Worm (Caenorhabditis elegans): ENCODE data around the gene C08E8.2.
A peak's percentile ranks its signal among the peaks of the same experiment; 100 is the strongest.

C08E8.2 gene

DNA sequence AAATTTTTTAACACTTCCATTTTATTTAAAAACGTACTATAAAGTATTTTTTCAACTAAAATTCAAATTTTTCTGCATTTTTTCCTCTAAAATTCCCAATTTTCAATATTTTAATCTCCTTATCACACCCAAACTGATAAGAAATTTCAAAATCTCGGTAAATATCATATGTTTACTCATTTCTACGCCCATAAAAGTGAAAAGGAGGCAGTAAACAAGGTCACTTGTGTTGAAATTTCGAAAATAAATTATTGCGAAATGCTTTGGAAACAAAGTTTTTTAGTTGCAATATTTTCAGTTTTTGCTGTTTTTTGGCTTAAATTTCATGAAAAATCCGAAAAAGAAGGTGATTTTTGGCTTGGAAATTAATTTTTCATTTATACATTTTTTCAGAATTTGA, 15.9 kb upstream of the C08E8.2 start, which contains the start of gene C08E8.4:
Gene C08E8.4 (plus strand): TSS at position 268 of the 400 bp plus-strand sequence.
- no peak for TF ChIP-seq zag-1 (tag; optimal IDR thresholded peaks at IDR 0.05)
- peak; percentile 8 for TF ChIP-seq crh-2 (tag; optimal IDR thresholded peaks at IDR 0.05)
- TF ChIP-seq peb-1 (tag; optimal IDR thresholded peaks at IDR 0.05): no peak
- no peak for TF ChIP-seq alr-1 (tag; optimal IDR thresholded peaks at IDR 0.05)
- no peak for TF ChIP-seq F13H6.1 (tag; optimal IDR thresholded peaks at IDR 0.05)
- peak; percentile 51 for TF ChIP-seq fos-1 (tag; optimal IDR thresholded peaks at IDR 0.05)
- TF ChIP-seq lsy-2 (tag; optimal IDR thresholded peaks at IDR 0.05): no peak
- TF ChIP-seq nhr-129 (tag; optimal IDR thresholded peaks at IDR 0.05): no peak

DNA sequence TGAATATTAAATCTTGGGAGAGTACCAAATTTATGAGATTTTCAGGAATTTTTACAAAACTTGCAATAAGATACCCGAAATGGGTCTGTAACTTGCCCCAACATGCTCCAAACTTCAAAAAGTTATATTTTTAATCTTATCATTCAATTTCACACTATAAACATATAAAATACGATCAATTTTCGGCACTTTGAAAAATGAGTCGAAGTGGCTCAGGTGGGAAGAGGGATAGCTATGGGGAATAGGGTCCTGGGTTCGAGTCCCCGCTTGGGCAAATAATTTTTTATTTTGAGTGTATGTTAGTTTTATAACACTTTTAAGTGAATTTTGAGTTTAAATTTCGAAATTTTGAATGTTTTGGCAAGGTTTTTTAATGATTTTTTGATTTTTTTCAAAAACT, 15.4 kb upstream of the C08E8.2 start:
- TF ChIP-seq aly-2 (tag; optimal IDR thresholded peaks at IDR 0.05) (no peak), ceh-82 (tag; optimal IDR thresholded peaks at IDR 0.05) (no peak), nhr-11 (tag; optimal IDR thresholded peaks at IDR 0.05) (no peak)

ce11 chrV:18368322-18368721, 12.7 kb upstream of the C08E8.2 start, which contains the start of gene C08E8.6:
C08E8.6 (minus strand) TSS chrV:18368422.
- no peak for TF ChIP-seq sma-3 (GFP tag; optimal IDR thresholded peaks at IDR 0.05)
- TF ChIP-seq elt-3 (tag; optimal IDR thresholded peaks at IDR 0.05): no peak
- TF ChIP-seq mab-5 (tag; optimal IDR thresholded peaks at IDR 0.05): no peak
- no peak for TF ChIP-seq unc-62 (GFP tag; optimal IDR thresholded peaks at IDR 0.05)
- no peak for TF ChIP-seq lin-39 (tag; optimal IDR thresholded peaks at IDR 0.05)
- TF ChIP-seq egl-27 (tag; optimal IDR thresholded peaks at IDR 0.05): no peak
- no peak for TF ChIP-seq dmd-4 (tag; optimal IDR thresholded peaks at IDR 0.05)
- TF ChIP-seq sem-4 (tag; optimal IDR thresholded peaks at IDR 0.05): no peak
- TF ChIP-seq Y55F3AM.14 (GFP tag; optimal IDR thresholded peaks at IDR 0.05): no peak
- TF ChIP-seq nhr-10 (tag; optimal IDR thresholded peaks at IDR 0.05): no peak
- TF ChIP-seq nhr-21 (tag; optimal IDR thresholded peaks at IDR 0.05): no peak
- no peak for TF ChIP-seq blmp-1 (tag; optimal IDR thresholded peaks at IDR 0.05; ENCODE audit: insufficient read depth)
- no peak for TF ChIP-seq nhr-129 (tag; optimal IDR thresholded peaks at IDR 0.05)
- TF ChIP-seq unc-55 (GFP tag; optimal IDR thresholded peaks at IDR 0.05): no peak
- no peak for TF ChIP-seq elt-1 (tag; optimal IDR thresholded peaks at IDR 0.05)

ce11 chrV:18364558-18364957, 8.9 kb upstream of the C08E8.2 start, which contains the start of gene C08E8.9:
C08E8.9 (plus strand) TSS chrV:18364858.
- TF ChIP-seq ztf-1 (GFP tag; conservative IDR thresholded peaks at IDR 0.05): no peak
- no peak for TF ChIP-seq lin-13 (GFP tag; optimal IDR thresholded peaks at IDR 0.05)
- no peak for TF ChIP-seq F13H6.1 (tag; optimal IDR thresholded peaks at IDR 0.05)
- no peak for TF ChIP-seq dmd-4 (tag; optimal IDR thresholded peaks at IDR 0.05)
- no peak for TF ChIP-seq C34F6.9 (tag; optimal IDR thresholded peaks at IDR 0.05)
- TF ChIP-seq skn-1 (tag; optimal IDR thresholded peaks at IDR 0.05): no peak
- TF ChIP-seq mdl-1 (tag; optimal IDR thresholded peaks at IDR 0.05): no peak
- no peak for TF ChIP-seq ztf-11 (tag; optimal IDR thresholded peaks at IDR 0.05)
- TF ChIP-seq nhr-10 (tag; optimal IDR thresholded peaks at IDR 0.05): no peak
- TF ChIP-seq ceh-82 (tag; optimal IDR thresholded peaks at IDR 0.05): no peak
- TF ChIP-seq nhr-25 (tag; optimal IDR thresholded peaks at IDR 0.05): no peak
- no peak for TF ChIP-seq nhr-11 (tag; optimal IDR thresholded peaks at IDR 0.05)
- no peak for TF ChIP-seq nhr-21 (tag; optimal IDR thresholded peaks at IDR 0.05)
- TF ChIP-seq mbf-1 (tag; optimal IDR thresholded peaks at IDR 0.05): no peak

DNA sequence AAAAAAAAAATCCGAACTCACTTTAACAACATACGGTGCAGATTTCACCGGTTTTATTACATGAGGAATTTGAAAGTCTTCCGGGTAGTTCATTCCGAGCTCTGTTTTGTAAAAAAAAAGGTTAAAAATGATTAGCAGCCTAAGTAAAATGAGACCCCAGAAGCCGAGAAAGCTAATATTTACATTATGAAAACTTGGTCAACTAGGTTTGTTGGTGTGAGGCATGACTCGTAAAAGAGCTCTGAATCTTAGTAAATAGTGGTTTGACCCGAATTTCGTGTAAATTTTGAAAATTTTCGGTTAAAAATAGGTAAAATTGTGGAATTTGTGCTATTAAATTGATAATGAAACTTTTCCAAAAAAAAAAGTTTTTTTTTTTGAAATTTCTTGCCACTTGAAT, 6.8 kb upstream of the C08E8.2 start, which contains the start of gene C08E8.1:
Gene C08E8.1 (minus strand): TSS at position 101 of the 400 bp plus-strand sequence.
- no peak for TF ChIP-seq crh-2 (tag; optimal IDR thresholded peaks at IDR 0.05)
- no peak for TF ChIP-seq zag-1 (tag; optimal IDR thresholded peaks at IDR 0.05)
- no peak for TF ChIP-seq sma-9 (GFP tag; optimal IDR thresholded peaks at IDR 0.05)
- no peak for TF ChIP-seq sma-9 (tag; optimal IDR thresholded peaks at IDR 0.05)
- no peak for TF ChIP-seq ceh-82 (tag; optimal IDR thresholded peaks at IDR 0.05)
- no peak for TF ChIP-seq elt-1 (tag; optimal IDR thresholded peaks at IDR 0.05)
- no peak for TF ChIP-seq elt-3 (tag; optimal IDR thresholded peaks at IDR 0.05)
- TF ChIP-seq R02D3.7 (tag; optimal IDR thresholded peaks at IDR 0.05): no peak
- no peak for TF ChIP-seq nhr-77 (tag; optimal IDR thresholded peaks at IDR 0.05)
- no peak for TF ChIP-seq ama-1 (optimal IDR thresholded peaks at IDR 0.05)
- no peak for TF ChIP-seq nhr-11 (tag; optimal IDR thresholded peaks at IDR 0.05)
- TF ChIP-seq lin-39 (tag; optimal IDR thresholded peaks at IDR 0.05): no peak
- no peak for TF ChIP-seq unc-55 (GFP tag; optimal IDR thresholded peaks at IDR 0.05)
- no peak for TF ChIP-seq sma-3 (GFP tag; optimal IDR thresholded peaks at IDR 0.05)

Measured in whole organism, L2 larva.